Worm (Caenorhabditis elegans) whole organism, L3 larva: Measurements from ENCODE around the gene T05A7.3.

Experiments used
- R02D3.7 ChIP-seq: fragments of 150-350 bp; optimal IDR thresholded peaks from 2 replicates; lab custom pipeline; 2014; ENCODE audit warnings: missing biosample characterization, missing genetic modification characterization
- ZK546.5 ChIP-seq: sonication (generic microtip); optimal IDR thresholded peaks from 2 replicates; lab custom pipeline; 2017; ENCODE audit warnings: missing biosample characterization, missing genetic modification characterization
- aly-2 ChIP-seq: fragments of 150-350 bp; optimal IDR thresholded peaks from 2 replicates; lab custom pipeline; 2014; ENCODE audit warnings: missing biosample characterization, missing genetic modification characterization
- ama-1 ChIP-seq: fragments of 150-350 bp; optimal IDR thresholded peaks from 2 replicates; lab custom pipeline; 2018
- ceh-16 ChIP-seq: sonication (generic microtip); optimal IDR thresholded peaks from 2 replicates; lab custom pipeline; 2017; ENCODE audit warnings: missing biosample characterization, missing genetic modification characterization
- ceh-28 ChIP-seq: fragments of 150-350 bp; optimal IDR thresholded peaks from 2 replicates; lab custom pipeline; 2014; ENCODE audit warnings: missing biosample characterization, missing genetic modification reagents, missing genetic modification characterization
- ceh-82 ChIP-seq: fragments of 150-350 bp; optimal IDR thresholded peaks from 2 replicates; lab custom pipeline; 2014; ENCODE audit warnings: missing biosample characterization, missing genetic modification characterization
- ceh-9 ChIP-seq: sonication (generic microtip); optimal IDR thresholded peaks from 2 replicates; lab custom pipeline; 2018; ENCODE audit warnings: missing biosample characterization, missing genetic modification characterization
- daf-12 ChIP-seq: fragments of 150-350 bp; optimal IDR thresholded peaks from 2 replicates; lab custom pipeline; 2014; ENCODE audit warnings: missing biosample characterization, missing genetic modification reagents, missing genetic modification characterization
- egl-27 ChIP-seq: sonication (generic microtip); optimal IDR thresholded peaks from 4 replicates; lab custom pipeline; 2017; ENCODE audit warnings: missing biosample characterization, missing genetic modification reagents, missing genetic modification characterization
- egl-5 ChIP-seq: fragments of 150-350 bp; optimal IDR thresholded peaks from 2 replicates; lab custom pipeline; 2017; ENCODE audit warnings: missing biosample characterization, missing genetic modification reagents, missing genetic modification characterization, inconsistent platforms
- elt-2 ChIP-seq: sonication (generic microtip); optimal IDR thresholded peaks from 2 replicates; lab custom pipeline; 2016; ENCODE audit warnings: missing genetic modification reagents, mild to moderate bottlenecking, missing genetic modification characterization, missing compliant biosample characterization
- elt-3 ChIP-seq, 3 experiments: fragments of 150-350 bp in 1 of 3; sonication (generic microtip) in 2 of 3; optimal IDR thresholded peaks; 2 replicates in 2 of 3; 4 replicates in 1 of 3; lab custom pipeline; 2014 to 2017; ENCODE audit warnings: missing biosample characterization in 3 of 3, missing genetic modification characterization in 3 of 3
- eor-1 ChIP-seq, 2 experiments: fragments of 150-350 bp; optimal IDR thresholded peaks; 2 replicates each; lab custom pipeline; 2014 to 2018; ENCODE audit warnings: missing biosample characterization in 2 of 2, missing genetic modification characterization in 2 of 2
- fkh-10 ChIP-seq: sonication (generic microtip); optimal IDR thresholded peaks from 2 replicates; lab custom pipeline; 2017; ENCODE audit warnings: missing biosample characterization, missing genetic modification reagents, missing genetic modification characterization
- fos-1 ChIP-seq: fragments of 150-350 bp; optimal IDR thresholded peaks from 2 replicates; lab custom pipeline; 2014; ENCODE audit warnings: missing biosample characterization, missing genetic modification characterization
- lin-15B ChIP-seq: fragments of 150-350 bp; optimal IDR thresholded peaks from 2 replicates; lab custom pipeline; 2014; ENCODE audit warnings: missing biosample characterization, missing genetic modification characterization
- lin-39 ChIP-seq: fragments of 150-350 bp; optimal IDR thresholded peaks from 2 replicates; lab custom pipeline; 2018; ENCODE audit warnings: missing biosample characterization, missing genetic modification reagents, missing genetic modification characterization
- mml-1 ChIP-seq: fragments of 150-350 bp; sonication (generic microtip); optimal IDR thresholded peaks from 3 replicates; lab custom pipeline; 2014; ENCODE audit warnings: missing biosample characterization, missing genetic modification characterization
- nfya-1 ChIP-seq: sonication (generic microtip); optimal IDR thresholded peaks from 2 replicates; lab custom pipeline; 2017; ENCODE audit warnings: missing genetic modification characterization, mild to moderate bottlenecking, missing compliant biosample characterization, antibody characterized with exemption, moderate library complexity; ENCODE audit not compliant: insufficient read depth
- nhr-11 ChIP-seq: fragments of 150-350 bp; optimal IDR thresholded peaks from 2 replicates; lab custom pipeline; 2014; ENCODE audit warnings: missing biosample characterization, missing genetic modification characterization
- nhr-12 ChIP-seq: fragments of 150-350 bp; optimal IDR thresholded peaks from 2 replicates; lab custom pipeline; 2014; ENCODE audit warnings: missing biosample characterization, missing genetic modification characterization
- nhr-23 ChIP-seq: fragments of 150-350 bp; optimal IDR thresholded peaks from 2 replicates; lab custom pipeline; 2014; ENCODE audit warnings: missing biosample characterization, missing genetic modification reagents, missing genetic modification characterization
- nhr-237 ChIP-seq: fragments of 150-350 bp; optimal IDR thresholded peaks from 2 replicates; lab custom pipeline; 2014; ENCODE audit warnings: missing biosample characterization, missing genetic modification characterization
- nhr-25 ChIP-seq: sonication (generic microtip); optimal IDR thresholded peaks from 2 replicates; lab custom pipeline; 2017; ENCODE audit warnings: missing biosample characterization, missing genetic modification characterization
- nhr-28 ChIP-seq: fragments of 150-350 bp; optimal IDR thresholded peaks from 2 replicates; lab custom pipeline; 2014; ENCODE audit warnings: missing biosample characterization, missing genetic modification characterization
- nhr-43 ChIP-seq: sonication (generic microtip); optimal IDR thresholded peaks from 2 replicates; lab custom pipeline; 2016; ENCODE audit warnings: mild to moderate bottlenecking, missing genetic modification characterization, missing compliant biosample characterization; ENCODE audit not compliant: poor library complexity, severe bottlenecking
- nhr-67 ChIP-seq: fragments of 150-350 bp; optimal IDR thresholded peaks from 2 replicates; lab custom pipeline; 2014; ENCODE audit warnings: missing biosample characterization, missing genetic modification characterization
- nhr-76 ChIP-seq: fragments of 150-350 bp; sonication (generic microtip); optimal IDR thresholded peaks from 5 replicates; lab custom pipeline; 2014; ENCODE audit warnings: missing biosample characterization, missing genetic modification characterization
- nhr-77 ChIP-seq: fragments of 150-350 bp; optimal IDR thresholded peaks from 2 replicates; lab custom pipeline; 2014; ENCODE audit warnings: missing biosample characterization, missing genetic modification characterization
- pqm-1 ChIP-seq: fragments of 150-350 bp; optimal IDR thresholded peaks from 2 replicates; lab custom pipeline; 2017; ENCODE audit warnings: missing biosample characterization, missing genetic modification characterization, inconsistent platforms
- sea-2 ChIP-seq: fragments of 150-350 bp; sonication (generic microtip); optimal IDR thresholded peaks from 4 replicates; lab custom pipeline; 2014; ENCODE audit warnings: missing biosample characterization, missing genetic modification reagents, missing genetic modification characterization
- skn-1 ChIP-seq: fragments of 150-350 bp; optimal IDR thresholded peaks from 2 replicates; lab custom pipeline; 2014; ENCODE audit warnings: missing biosample characterization, missing genetic modification characterization
- snpc-4 ChIP-seq: fragments of 150-350 bp; optimal IDR thresholded peaks from 2 replicates; lab custom pipeline; 2014; ENCODE audit warnings: missing biosample characterization, missing genetic modification characterization
- tbx-2 ChIP-seq: sonication (generic microtip); optimal IDR thresholded peaks from 2 replicates; lab custom pipeline; 2016; ENCODE audit warnings: mild to moderate bottlenecking, missing genetic modification characterization, missing compliant biosample characterization
- unc-39 ChIP-seq: sonication (generic microtip); optimal IDR thresholded peaks from 4 replicates; lab custom pipeline; 2017; ENCODE audit warnings: missing biosample characterization, missing genetic modification characterization
- unc-62 ChIP-seq: fragments of 150-350 bp; sonication (generic microtip); optimal IDR thresholded peaks from 4 replicates; lab custom pipeline; 2014; ENCODE audit warnings: missing biosample characterization, missing genetic modification reagents, missing genetic modification characterization
- zag-1 ChIP-seq: fragments of 150-350 bp; optimal IDR thresholded peaks from 2 replicates; lab custom pipeline; 2014; ENCODE audit warnings: missing biosample characterization, missing genetic modification characterization
- ztf-11 ChIP-seq: fragments of 150-350 bp; optimal IDR thresholded peaks from 2 replicates; lab custom pipeline; 2014; ENCODE audit warnings: missing biosample characterization, missing genetic modification characterization
- ztf-4 ChIP-seq: fragments of 150-350 bp; optimal IDR thresholded peaks from 2 replicates; lab custom pipeline; 2014; ENCODE audit warnings: missing biosample characterization, missing genetic modification characterization

The T05A7.3 gene

ce11 chrII:4663186-4663585 is 12.4 kb upstream of the T05A7.3 start, which contains the start of gene T05A7.12:
TSS of gene T05A7.12 (minus strand) at chrII:4663286.
- TF ChIP-seq ceh-9 (no peak), ceh-82 (tag; lab: Kevin White, UChicago) (no peak)

DNA sequence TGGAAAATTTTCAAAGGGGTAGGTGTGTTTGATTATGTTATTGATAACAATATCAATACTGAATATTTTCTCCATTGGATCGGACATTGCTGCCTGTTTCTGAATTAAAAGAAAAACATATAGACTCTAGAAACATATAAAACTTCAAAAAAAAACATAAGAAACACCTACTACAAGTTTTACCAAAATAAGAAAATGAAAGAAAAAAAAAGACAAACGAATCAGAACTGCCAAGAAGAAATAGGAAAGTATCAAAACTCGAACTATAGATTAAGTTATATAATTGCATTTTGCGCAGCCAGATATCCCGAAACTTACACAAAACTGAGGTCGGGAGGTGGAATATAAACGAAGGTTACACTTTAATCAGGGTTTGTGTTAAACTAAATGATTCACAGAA is 10.2 kb upstream of the T05A7.3 start, which contains the start of gene T05A7.11:
Gene T05A7.11, minus strand, starts transcription at position 101 of the 400 bp plus-strand sequence.
- TF ChIP-seq ceh-82 (tag; lab: Kevin White, UChicago) (no peak), lin-15B (tag; lab: Kevin White, UChicago) (no peak), nhr-25 (no peak), ztf-11 (tag; lab: Kevin White, UChicago) (no peak), nhr-23 (tag; lab: Kevin White, UChicago) (no peak), ceh-16 (tag; lab: Kevin White, UChicago) (no peak), nhr-76 (no peak), elt-2 (tag; lab: Kevin White, UChicago) (no peak), nhr-11 (tag; lab: Kevin White, UChicago) (no peak), nfya-1 (no peak), egl-5 (tag; lab: Kevin White, UChicago) (no peak), nhr-77 (tag; lab: Kevin White, UChicago) (no peak), nhr-237 (tag; lab: Kevin White, UChicago) (no peak), ceh-9 (no peak), pqm-1 (tag; lab: Kevin White, UChicago) (no peak), daf-12 (tag; lab: Kevin White, UChicago) (no peak), fkh-10 (GFP tag; lab: Kevin White, UChicago) (no peak), nhr-67 (tag; lab: Kevin White, UChicago) (no peak), nhr-12 (tag; lab: Kevin White, UChicago) (no peak), lin-39 (tag; lab: Kevin White, UChicago) (no peak)
- TF ChIP-seq, all 47 proteins: peak for 0

DNA sequence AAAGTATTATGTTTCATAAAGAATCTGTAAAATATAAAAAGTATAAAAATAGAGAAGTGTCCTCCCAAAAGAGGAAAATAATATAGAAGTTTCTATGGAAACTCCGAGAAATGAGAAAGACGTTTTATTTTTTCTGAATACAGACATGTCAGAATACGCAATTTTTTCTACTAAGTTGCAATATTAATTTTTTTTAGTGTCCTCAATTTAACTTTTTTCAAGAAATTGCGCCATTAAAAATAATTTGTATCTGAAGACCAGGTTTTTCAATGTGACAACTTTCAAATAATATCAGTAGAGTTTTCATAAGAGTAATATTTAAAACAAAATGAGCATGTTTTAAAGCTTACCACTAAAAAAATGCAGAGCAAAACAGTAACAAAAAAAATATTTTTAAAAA is 8.0 kb upstream of the T05A7.3 start, which contains the start of gene fut-5:
Gene fut-5, minus strand, starts transcription at position 101 of the 400 bp plus-strand sequence.
- TF ChIP-seq snpc-4 (tag; lab: Kevin White, UChicago) (no peak), elt-2 (tag; lab: Kevin White, UChicago) (no peak), eor-1 (tag; optimal IDR thresholded peaks at IDR 0.05; lab: Kevin White, UChicago) (no peak), ceh-16 (tag; lab: Kevin White, UChicago) (no peak), nhr-28 (no peak), sea-2 (GFP tag; lab: Kevin White, UChicago) (no peak), zag-1 (tag; lab: Kevin White, UChicago) (no peak), unc-62 (no peak)
- TF ChIP-seq, all 47 proteins: peak for 0

DNA sequence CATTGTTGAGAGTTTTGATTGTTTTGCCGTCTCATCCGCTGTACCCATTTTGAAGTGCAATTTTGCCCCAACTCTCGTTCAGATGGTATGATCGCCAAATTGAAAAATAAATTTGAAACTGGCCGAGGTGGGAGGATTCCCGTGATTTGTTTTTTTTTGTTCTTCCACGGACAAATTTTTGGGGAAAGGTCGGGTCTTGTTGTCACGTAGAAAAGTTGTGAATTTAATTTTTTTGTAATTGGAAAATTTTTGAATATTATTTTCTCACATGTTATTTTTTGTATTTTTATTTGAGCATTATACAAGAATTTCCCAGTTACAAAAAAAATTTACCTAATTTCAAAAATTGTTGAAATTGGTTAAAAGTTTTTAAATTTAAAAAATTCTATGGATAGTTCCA is 3.9 kb upstream of the T05A7.3 start, which contains the start of gene T05A7.6:
Gene T05A7.6, minus strand, starts transcription at position 101 of the 400 bp plus-strand sequence.
- TF ChIP-seq ceh-9: no peak
- no peak for TF ChIP-seq elt-2 (tag; lab: Kevin White, UChicago)
- TF ChIP-seq R02D3.7 (tag; lab: Kevin White, UChicago): no peak
- TF ChIP-seq pqm-1 (tag; lab: Kevin White, UChicago): no peak
- no peak for TF ChIP-seq snpc-4 (tag; lab: Kevin White, UChicago)
- TF ChIP-seq mml-1: no peak
- no peak for TF ChIP-seq nhr-12 (tag; lab: Kevin White, UChicago)
- TF ChIP-seq, all 47 proteins: peak for 0

ce11 chrII:4672584-4673110 is 2.9 kb upstream of the T05A7.3 start, which contains the start of the genes clec-140 and hmg-11:
TSS of gene clec-140 (plus strand) at chrII:4673060.
TSS of gene hmg-11 (plus strand) at chrII:4673085.
- TF ChIP-seq fos-1 (tag; lab: Kevin White, UChicago) (peak; percentile 9), snpc-4 (tag; lab: Kevin White, UChicago) (peak; percentile 43), nhr-237 (tag; lab: Kevin White, UChicago) (no peak), egl-5 (tag; lab: Kevin White, UChicago) (peak; percentile 24), nhr-43 (tag; lab: Kevin White, UChicago) (no peak), ama-1 (lab: Kevin White, UChicago) (no peak), ceh-9 (no peak), unc-39 (tag; lab: Kevin White, UChicago) (no peak), daf-12 (tag; lab: Kevin White, UChicago) (no peak), nhr-77 (tag; lab: Kevin White, UChicago) (no peak), ZK546.5 (tag; lab: Kevin White, UChicago) (no peak), pqm-1 (tag; lab: Kevin White, UChicago) (peak; percentile 33), fkh-10 (GFP tag; lab: Kevin White, UChicago) (no peak), skn-1 (tag; lab: Kevin White, UChicago) (no peak), egl-27 (tag; lab: Kevin White, UChicago) (no peak), nhr-11 (tag; lab: Kevin White, UChicago) (no peak), nhr-76 (no peak), mml-1 (no peak), tbx-2 (no peak), ceh-28 (tag; lab: Kevin White, UChicago) (no peak), lin-39 (tag; lab: Kevin White, UChicago) (peak; percentile 90), nfya-1 (peak; percentile 72), nhr-23 (tag; lab: Kevin White, UChicago) (peak; percentile 41), ztf-11 (tag; lab: Kevin White, UChicago) (no peak), lin-15B (tag; lab: Kevin White, UChicago) (peak; percentile 71), ceh-16 (tag; lab: Kevin White, UChicago) (no peak), elt-2 (tag; lab: Kevin White, UChicago) (peak; percentile 46), elt-3 (tag; optimal IDR thresholded peaks at IDR 0.05; lab: Kevin White, UChicago) (no peak), nhr-67 (tag; lab: Kevin White, UChicago) (no peak), ztf-4 (tag; lab: Kevin White, UChicago) (no peak), eor-1 (tag; optimal IDR thresholded peaks at IDR 0.05; lab: Kevin White, UChicago) (no peak), nhr-12 (tag; lab: Kevin White, UChicago) (no peak), nhr-25 (peak; percentile 51), aly-2 (tag; lab: Kevin White, UChicago) (no peak)
